Fruit fly (Drosophila melanogaster) whole organism, embryonic: Measurements from ENCODE around the gene COX7B.

Source experiments
- Ada2b ChIP-seq: fragments of 200-800 bp; sonication (Bioruptor generic); IDR thresholded peaks from 2 replicates; pipeline ENCODE4 v1.3.6; 2022; ENCODE audit warnings: missing biosample characterization, missing genetic modification characterization
- Atf3 ChIP-seq: fragments of 200-800 bp; sonication (Bioruptor generic); optimal IDR thresholded peaks from 3 replicates; lab custom pipeline; 2016; ENCODE audit warnings: missing biosample characterization, missing genetic modification characterization
- Blimp-1 ChIP-seq: fragments of 200-800 bp; sonication (Bioruptor generic); optimal IDR thresholded peaks from 3 replicates; lab custom pipeline; 2018; ENCODE audit warnings: missing biosample characterization, missing genetic modification characterization, mild to moderate bottlenecking, moderate library complexity, missing genetic modification reagents
- BtbVII ChIP-seq: fragments of 200-800 bp; sonication (Bioruptor generic); optimal IDR thresholded peaks from 3 replicates; lab custom pipeline; 2017; ENCODE audit warnings: missing biosample characterization, mild to moderate bottlenecking, missing genetic modification characterization
- CG10147 ChIP-seq: fragments of 200-800 bp; sonication (Bioruptor generic); optimal IDR thresholded peaks from 2 replicates; lab custom pipeline; 2019; ENCODE audit warnings: missing biosample characterization, mild to moderate bottlenecking, missing genetic modification characterization, moderate library complexity
- CG10959 ChIP-seq: fragments of 200-800 bp; sonication (Bioruptor generic); IDR thresholded peaks from 2 replicates; pipeline ENCODE4 v1.3.6; 2022; ENCODE audit warnings: missing biosample characterization, missing genetic modification characterization
- CG11696 ChIP-seq: fragments of 200-800 bp; sonication (Bioruptor generic); IDR thresholded peaks from 2 replicates; pipeline ENCODE4 v1.3.6; 2022; ENCODE audit warnings: missing biosample characterization, missing genetic modification characterization
- CG13775 ChIP-seq: fragments of 200-800 bp; sonication (Bioruptor generic); optimal IDR thresholded peaks from 3 replicates; lab custom pipeline; 2017; ENCODE audit warnings: missing biosample characterization, mild to moderate bottlenecking, missing genetic modification characterization
- CG14441 ChIP-seq: fragments of 200-800 bp; sonication (Bioruptor generic); IDR thresholded peaks from 2 replicates; pipeline ENCODE4 v1.3.6; 2022; ENCODE audit warnings: missing biosample characterization, missing genetic modification characterization
- CG16779 ChIP-seq: fragments of 200-800 bp; sonication (Bioruptor generic); IDR thresholded peaks from 2 replicates; pipeline ENCODE4 v1.3.6; 2022; ENCODE audit warnings: missing biosample characterization, missing genetic modification characterization
- CG3163 ChIP-seq: fragments of 200-800 bp; sonication (Bioruptor generic); optimal IDR thresholded peaks from 3 replicates; lab custom pipeline; 2016; ENCODE audit warnings: missing biosample characterization, missing genetic modification characterization
- CG3847 ChIP-seq: fragments of 200-800 bp; sonication (Bioruptor generic); IDR thresholded peaks from 2 replicates; pipeline ENCODE4 v1.3.6; 2022; ENCODE audit warnings: missing biosample characterization, missing genetic modification characterization
- CG4404 ChIP-seq: fragments of 200-800 bp; sonication (Bioruptor generic); IDR thresholded peaks from 2 replicates; pipeline ENCODE4 v1.3.6; 2022; ENCODE audit warnings: missing biosample characterization, missing genetic modification characterization
- CG4424 ChIP-seq: fragments of 200-800 bp; sonication (Bioruptor generic); optimal IDR thresholded peaks from 3 replicates; lab custom pipeline; 2016; ENCODE audit warnings: missing biosample characterization, missing genetic modification characterization
- CG6683 ChIP-seq: fragments of 200-800 bp; sonication (Bioruptor generic); optimal IDR thresholded peaks from 2 replicates; lab custom pipeline; 2017; ENCODE audit warnings: missing biosample characterization, mild to moderate bottlenecking, missing genetic modification characterization, missing genetic modification reagents
- CG6813 ChIP-seq: fragments of 200-800 bp; sonication (Bioruptor generic); optimal IDR thresholded peaks from 2 replicates; lab custom pipeline; 2017; ENCODE audit warnings: missing biosample characterization, missing genetic modification characterization, mild to moderate bottlenecking, moderate library complexity, missing genetic modification reagents
- CG8281 ChIP-seq: fragments of 200-800 bp; sonication (Bioruptor generic); optimal IDR thresholded peaks from 2 replicates; lab custom pipeline; 2018; ENCODE audit warnings: missing biosample characterization, mild to moderate bottlenecking, missing genetic modification characterization, moderate library complexity
- CG8944 ChIP-seq: fragments of 200-800 bp; sonication (Bioruptor generic); optimal IDR thresholded peaks from 3 replicates; lab custom pipeline; 2016; ENCODE audit warnings: missing biosample characterization, missing genetic modification characterization
- CoRest ChIP-seq: fragments of 200-800 bp; sonication (Bioruptor generic); optimal IDR thresholded peaks from 3 replicates; lab custom pipeline; 2018; ENCODE audit warnings: missing biosample characterization, mild to moderate bottlenecking, missing genetic modification characterization, moderate library complexity
- D ChIP-seq, 2 experiments: fragments of 200-800 bp in 1 of 2; fragments of >200 bp in 1 of 2; sonication (Bioruptor generic) in 1 of 2; optimal IDR thresholded peaks; 2 replicates in 1 of 2; 3 replicates in 1 of 2; lab custom pipeline; 2017; ENCODE audit warnings: mild to moderate bottlenecking in 1 of 2, missing biosample characterization in 1 of 2, missing genetic modification characterization in 1 of 2, missing genetic modification reagents in 1 of 2
- Ets97D ChIP-seq: fragments of 200-800 bp; sonication (Bioruptor generic); optimal IDR thresholded peaks from 3 replicates; lab custom pipeline; 2016; ENCODE audit warnings: missing biosample characterization, missing genetic modification characterization
- Fer1 ChIP-seq: fragments of 200-800 bp; sonication (Bioruptor generic); optimal IDR thresholded peaks from 2 replicates; lab custom pipeline; 2017; ENCODE audit warnings: missing biosample characterization, mild to moderate bottlenecking, missing genetic modification characterization
- HLHmδ ChIP-seq: fragments of 200-800 bp; sonication (Bioruptor generic); optimal IDR thresholded peaks from 2 replicates; lab custom pipeline; 2018; ENCODE audit warnings: missing biosample characterization, mild to moderate bottlenecking, missing genetic modification characterization, moderate library complexity
- Hr78 ChIP-seq, 2 experiments: fragments of 200-800 bp in 1 of 2; fragments of >200 bp in 1 of 2; sonication (Bioruptor generic) in 1 of 2; optimal IDR thresholded peaks; 2 replicates each; lab custom pipeline; 2017 to 2019; ENCODE audit warnings: missing biosample characterization in 2 of 2, missing genetic modification characterization in 2 of 2, mild to moderate bottlenecking in 1 of 2, moderate library complexity in 1 of 2
- Neu2 ChIP-seq: fragments of 200-800 bp; sonication (Bioruptor generic); optimal IDR thresholded peaks from 3 replicates; lab custom pipeline; 2016; ENCODE audit warnings: missing biosample characterization, missing genetic modification characterization, borderline replicate concordance
- Nf-YB ChIP-seq: fragments of 200-800 bp; sonication (Bioruptor generic); optimal IDR thresholded peaks from 3 replicates; lab custom pipeline; 2019; ENCODE audit warnings: missing biosample characterization, mild to moderate bottlenecking, missing genetic modification characterization, moderate library complexity
- Oaz ChIP-seq: fragments of 200-800 bp; sonication (Bioruptor generic); IDR thresholded peaks from 2 replicates; pipeline ENCODE4 v1.3.6; 2022; ENCODE audit warnings: missing biosample characterization, missing genetic modification characterization
- Opbp ChIP-seq: fragments of 200-800 bp; sonication (Bioruptor generic); IDR thresholded peaks from 3 replicates; pipeline ENCODE4 v1.3.6; 2022; ENCODE audit warnings: missing biosample characterization, missing genetic modification characterization; ENCODE audit not compliant: partially characterized antibody
- Ssrp ChIP-seq: fragments of 200-800 bp; sonication (Bioruptor generic); optimal IDR thresholded peaks from 2 replicates; lab custom pipeline; 2018; ENCODE audit warnings: missing biosample characterization, mild to moderate bottlenecking, missing genetic modification characterization, moderate library complexity
- chinmo ChIP-seq: fragments of 200-800 bp; sonication (Bioruptor generic); IDR thresholded peaks from 4 replicates; pipeline ENCODE4 v1.3.6; 2022; ENCODE audit warnings: missing biosample characterization, missing genetic modification characterization; ENCODE audit not compliant: partially characterized antibody
- cwo ChIP-seq: fragments of 200-800 bp; sonication (Bioruptor generic); optimal IDR thresholded peaks from 3 replicates; lab custom pipeline; 2017; ENCODE audit warnings: missing biosample characterization, missing genetic modification characterization, mild to moderate bottlenecking, moderate library complexity, missing genetic modification reagents
- fd64A ChIP-seq: fragments of 200-800 bp; sonication (Bioruptor generic); optimal IDR thresholded peaks from 3 replicates; lab custom pipeline; 2018; ENCODE audit warnings: missing biosample characterization, mild to moderate bottlenecking, missing genetic modification characterization
- gfzf ChIP-seq: fragments of 200-800 bp; sonication (Bioruptor generic); optimal IDR thresholded peaks from 2 replicates; lab custom pipeline; 2016; ENCODE audit warnings: missing biosample characterization, mild to moderate bottlenecking, missing genetic modification characterization, moderate library complexity
- gt ChIP-seq: fragments of 200-800 bp; sonication (Bioruptor generic); IDR thresholded peaks from 2 replicates; pipeline ENCODE4 v1.3.6; 2022; ENCODE audit warnings: missing biosample characterization, missing genetic modification characterization
- hb ChIP-seq: fragments of 200-800 bp; sonication (Bioruptor generic); IDR thresholded peaks from 3 replicates; pipeline ENCODE4 v1.3.6; 2022; ENCODE audit warnings: missing biosample characterization, missing genetic modification characterization; ENCODE audit not compliant: partially characterized antibody
- her ChIP-seq: fragments of 200-800 bp; sonication (Bioruptor generic); optimal IDR thresholded peaks from 2 replicates; lab custom pipeline; 2016; ENCODE audit warnings: missing biosample characterization, missing genetic modification characterization
- inv ChIP-seq: fragments of 200-800 bp; sonication (Bioruptor generic); IDR thresholded peaks from 2 replicates; pipeline ENCODE4 v1.3.6; 2022; ENCODE audit warnings: missing biosample characterization, missing genetic modification characterization; ENCODE audit not compliant: partially characterized antibody
- lab ChIP-seq: fragments of 200-800 bp; sonication (Bioruptor generic); optimal IDR thresholded peaks from 3 replicates; lab custom pipeline; 2017; ENCODE audit warnings: missing biosample characterization, missing genetic modification characterization, mild to moderate bottlenecking, moderate library complexity, missing genetic modification reagents
- odd ChIP-seq: fragments of 200-800 bp; sonication (Bioruptor generic); optimal IDR thresholded peaks from 2 replicates; lab custom pipeline; 2017; ENCODE audit warnings: missing biosample characterization, mild to moderate bottlenecking, missing genetic modification characterization
- prd ChIP-seq, 3 experiments: fragments of >200 bp in 2 of 3; fragments of 200-800 bp in 1 of 3; sonication (Bioruptor generic) in 1 of 3; optimal IDR thresholded peaks in 2 of 3; IDR thresholded peaks in 1 of 3; 2 replicates in 2 of 3; 3 replicates in 1 of 3; pipeline versions ENCODE4 v1.3.6 to Lab custom; 2017 to 2022; ENCODE audit warnings: missing biosample characterization in 1 of 3, missing genetic modification characterization in 1 of 3
- repo ChIP-seq: fragments of 200-800 bp; sonication (Bioruptor generic); optimal IDR thresholded peaks from 2 replicates; lab custom pipeline; 2016; ENCODE audit warnings: missing biosample characterization, missing genetic modification characterization
- slbo ChIP-seq: fragments of 200-800 bp; sonication (Bioruptor generic); IDR thresholded peaks from 2 replicates; pipeline ENCODE4 v1.3.6; 2022; ENCODE audit warnings: missing biosample characterization, missing genetic modification characterization
- so ChIP-seq: fragments of 200-800 bp; sonication (Bioruptor generic); IDR thresholded peaks from 3 replicates; pipeline ENCODE4 v1.3.6; 2022; ENCODE audit warnings: missing biosample characterization, missing genetic modification characterization
- sr ChIP-seq: fragments of 200-800 bp; sonication (Bioruptor generic); IDR thresholded peaks from 3 replicates; pipeline ENCODE4 v1.3.6; 2022; ENCODE audit warnings: missing biosample characterization, missing genetic modification characterization
- tgo ChIP-seq: fragments of 200-800 bp; sonication (Bioruptor generic); IDR thresholded peaks from 3 replicates; pipeline ENCODE4 v1.3.6; 2022; ENCODE audit warnings: missing biosample characterization, missing genetic modification characterization
- tin ChIP-seq: fragments of 200-800 bp; sonication (Bioruptor generic); optimal IDR thresholded peaks from 3 replicates; lab custom pipeline; 2016; ENCODE audit warnings: missing biosample characterization, missing genetic modification characterization
- toy ChIP-seq: fragments of 200-800 bp; sonication (Bioruptor generic); IDR thresholded peaks from 2 replicates; pipeline ENCODE4 v1.3.6; 2022; ENCODE audit warnings: missing biosample characterization, missing genetic modification characterization
- wor ChIP-seq: fragments of 200-800 bp; sonication (Bioruptor generic); IDR thresholded peaks from 2 replicates; pipeline ENCODE4 v1.3.6; 2022; ENCODE audit warnings: missing biosample characterization, missing genetic modification characterization

The COX7B gene

dm6 chr3L:17458856-17459518 is 33.7 kb downstream of the COX7B start (continued):
- TF ChIP-seq toy (GFP tag; lab: Robert Waterston, UW) (no peak), gfzf (GFP tag; lab: Kevin White, UChicago) (no peak), prd (optimal IDR thresholded peaks at IDR 0.05; lab: Kevin White, UChicago) (no peak), prd (GFP tag; IDR thresholded peaks at IDR 0.05; lab: Robert Waterston, UW) (peak; percentile 57; the same call in 2 of the 3 replicates), repo (GFP tag; lab: Kevin White, UChicago) (no peak), Ssrp (peak; percentile 43), CG10147 (GFP tag; lab: Kevin White, UChicago) (peak; percentile 6), CG6813 (GFP tag; lab: Kevin White, UChicago) (peak; percentile 12), CG14441 (GFP tag; lab: Robert Waterston, UW) (peak; percentile 45; the same call in 1 of the 2 replicates), tin (GFP tag; lab: Kevin White, UChicago) (peak; percentile 3), Hr78 (GFP tag; optimal IDR thresholded peaks at IDR 0.05; lab: Kevin White, UChicago) (no peak), wor (GFP tag; lab: Robert Waterston, UW) (no peak), Ada2b (GFP tag; lab: Robert Waterston, UW) (no peak), hb (GFP tag; lab: Robert Waterston, UW) (no peak), CG8281 (tag; lab: Kevin White, UChicago) (no peak), CoRest (tag; lab: Kevin White, UChicago) (peak; percentile 13), Oaz (GFP tag; lab: Robert Waterston, UW) (no peak), CG4424 (GFP tag; lab: Kevin White, UChicago) (no peak), Atf3 (GFP tag; lab: Kevin White, UChicago) (no peak), cwo (GFP tag; lab: Kevin White, UChicago) (no peak), BtbVII (peak; percentile 20), CG3847 (GFP tag; lab: Robert Waterston, UW) (no peak), Nf-YB (no peak), Blimp-1 (peak; percentile 44), chinmo (GFP tag; lab: Robert Waterston, UW) (no peak), CG10959 (GFP tag; lab: Robert Waterston, UW) (no peak), Neu2 (GFP tag; lab: Kevin White, UChicago) (no peak), slbo (GFP tag; lab: Robert Waterston, UW) (peak; percentile 44), so (GFP tag; lab: Robert Waterston, UW) (no peak), lab (GFP tag; lab: Kevin White, UChicago) (peak; percentile 69), CG16779 (GFP tag; lab: Robert Waterston, UW) (no peak), Fer1 (GFP tag; lab: Kevin White, UChicago) (peak; percentile 37), Ets97D (no peak), HLHmδ (GFP tag; lab: Kevin White, UChicago) (no peak), her (GFP tag; lab: Kevin White, UChicago) (no peak), CG8944 (GFP tag; lab: Kevin White, UChicago) (no peak), odd (GFP tag; lab: Kevin White, UChicago) (no peak), tgo (peak; percentile 19; the same call in 1 of the 3 replicates), gt (GFP tag; lab: Robert Waterston, UW) (no peak), CG11696 (GFP tag; lab: Robert Waterston, UW) (0 out of 2 replicates have a peak, but pooled peaks have one; percentile 19), D (optimal IDR thresholded peaks at IDR 0.05; lab: Kevin White, UChicago) (no peak), D (GFP tag; optimal IDR thresholded peaks at IDR 0.05; lab: Kevin White, UChicago) (peak; percentile 32), CG4404 (GFP tag; lab: Robert Waterston, UW) (0 out of 2 replicates have a peak, but pooled peaks have one; percentile 26), sr (GFP tag; lab: Robert Waterston, UW) (no peak), fd64A (no peak), inv (no peak), Opbp (GFP tag; lab: Robert Waterston, UW) (no peak), CG6683 (peak; percentile 11), CG3163 (GFP tag; lab: Kevin White, UChicago) (no peak), CG13775 (GFP tag; lab: Kevin White, UChicago) (peak; percentile 7)
